Worm (Caenorhabditis elegans) whole organism, L4 larva: ENCODE results near the gene srj-22.
A peak's percentile ranks its signal among the peaks of the same experiment; 100 is the strongest.

Experiments
- D1046.2 ChIP-seq: fragments of 200-800 bp; sonication (Bioruptor generic); IDR thresholded peaks from 2 replicates; pipeline ENCODE4 v1.3.6; 2022; ENCODE audit warnings: missing genetic modification characterization, missing compliant biosample characterization
- T20F7.1 ChIP-seq: fragments of 200-800 bp; sonication (Bioruptor generic); optimal IDR thresholded peaks from 2 replicates; lab custom pipeline; 2018; ENCODE audit warnings: mild to moderate bottlenecking, missing genetic modification characterization, missing compliant biosample characterization
- Y105C5A.15 ChIP-seq: fragments of 200-800 bp; sonication (Bioruptor generic); IDR thresholded peaks from 2 replicates; pipeline ENCODE4 v1.3.6; 2022; ENCODE audit warnings: missing genetic modification characterization, missing compliant biosample characterization
- Y75B8A.6 ChIP-seq: fragments of 200-800 bp; sonication (Bioruptor generic); IDR thresholded peaks from 2 replicates; pipeline ENCODE4 v1.3.6; 2022; ENCODE audit warnings: missing genetic modification reagents, missing genetic modification characterization, missing compliant biosample characterization
- ZK546.5 ChIP-seq, 2 experiments: sonication (generic microtip); optimal IDR thresholded peaks; 2 replicates each; lab custom pipeline; 2017; ENCODE audit warnings: missing biosample characterization in 2 of 2, missing genetic modification characterization in 2 of 2
- attf-4 ChIP-seq: sonication (generic microtip); optimal IDR thresholded peaks from 3 replicates; lab custom pipeline; 2017; ENCODE audit warnings: missing biosample characterization, missing genetic modification characterization
- ceh-28 ChIP-seq: fragments of 150-350 bp; optimal IDR thresholded peaks from 2 replicates; lab custom pipeline; 2014; ENCODE audit warnings: missing biosample characterization, missing genetic modification reagents, missing genetic modification characterization
- ceh-32 ChIP-seq: sonication (generic microtip); optimal IDR thresholded peaks from 2 replicates; lab custom pipeline; 2016; ENCODE audit warnings: mild to moderate bottlenecking, missing genetic modification characterization, missing compliant biosample characterization; ENCODE audit not compliant: poor library complexity
- ceh-82 ChIP-seq: sonication (generic microtip); optimal IDR thresholded peaks from 2 replicates; lab custom pipeline; 2017; ENCODE audit warnings: missing biosample characterization, missing genetic modification characterization
- cey-2 ChIP-seq: sonication (generic microtip); optimal IDR thresholded peaks from 3 replicates; lab custom pipeline; 2017; ENCODE audit warnings: missing genetic modification characterization, mild to moderate bottlenecking, missing compliant biosample characterization, antibody characterized with exemption, borderline replicate concordance; ENCODE audit not compliant: insufficient read depth
- dmd-9 ChIP-seq: fragments of 200-800 bp; sonication (Bioruptor generic); IDR thresholded peaks from 2 replicates; pipeline ENCODE4 v1.3.6; 2022; ENCODE audit warnings: missing genetic modification reagents, missing genetic modification characterization, missing compliant biosample characterization
- duxl-1 ChIP-seq: sonication (generic microtip); optimal IDR thresholded peaks from 2 replicates; lab custom pipeline; 2016; ENCODE audit warnings: mild to moderate bottlenecking, missing genetic modification characterization, moderate library complexity, missing compliant biosample characterization; ENCODE audit not compliant: poor library complexity
- dve-1 ChIP-seq: sonication (generic microtip); optimal IDR thresholded peaks from 2 replicates; lab custom pipeline; 2017; ENCODE audit warnings: antibody characterized with exemption, mild to moderate bottlenecking, missing genetic modification characterization, missing compliant biosample characterization; ENCODE audit not compliant: insufficient read depth
- fos-1 ChIP-seq: fragments of 150-350 bp; optimal IDR thresholded peaks from 2 replicates; lab custom pipeline; 2014; ENCODE audit warnings: missing biosample characterization, missing genetic modification characterization
- hlh-30 ChIP-seq: sonication (generic microtip); optimal IDR thresholded peaks from 2 replicates; lab custom pipeline; 2017; ENCODE audit warnings: antibody characterized with exemption, mild to moderate bottlenecking, missing genetic modification characterization, missing compliant biosample characterization; ENCODE audit not compliant: insufficient read depth
- hmg-1.1 ChIP-seq: fragments of 200-800 bp; sonication (Bioruptor generic); IDR thresholded peaks from 2 replicates; pipeline ENCODE4 v1.3.6; 2022; ENCODE audit warnings: missing genetic modification reagents, missing genetic modification characterization, missing compliant biosample characterization
- lim-7 ChIP-seq: fragments of 200-800 bp; sonication (Bioruptor generic); IDR thresholded peaks from 2 replicates; pipeline ENCODE4 v1.3.6; 2022; ENCODE audit warnings: missing genetic modification characterization, missing compliant biosample characterization
- lin-39 ChIP-seq: fragments of 150-350 bp; optimal IDR thresholded peaks from 2 replicates; lab custom pipeline; 2014; ENCODE audit warnings: missing biosample characterization, missing genetic modification reagents, missing genetic modification characterization
- lir-3 ChIP-seq: sonication (generic microtip); optimal IDR thresholded peaks from 2 replicates; lab custom pipeline; 2016; ENCODE audit warnings: mild to moderate bottlenecking, missing genetic modification characterization, missing compliant biosample characterization
- mdt-29 ChIP-seq: fragments of 200-800 bp; sonication (Bioruptor generic); IDR thresholded peaks from 2 replicates; pipeline ENCODE4 v1.3.6; 2022; ENCODE audit warnings: missing genetic modification reagents, missing genetic modification characterization, missing compliant biosample characterization
- mep-1 ChIP-seq: fragments of 150-350 bp; sonication (generic microtip); optimal IDR thresholded peaks from 3 replicates; lab custom pipeline; 2014; ENCODE audit warnings: missing biosample characterization, missing genetic modification characterization
- mxl-3 ChIP-seq: fragments of 200-800 bp; sonication (Bioruptor generic); optimal IDR thresholded peaks from 2 replicates; lab custom pipeline; 2018; ENCODE audit warnings: mild to moderate bottlenecking, missing genetic modification characterization, missing compliant biosample characterization
- nhr-111 ChIP-seq: fragments of 200-800 bp; sonication (Bioruptor generic); optimal IDR thresholded peaks from 2 replicates; lab custom pipeline; 2018; ENCODE audit warnings: mild to moderate bottlenecking, missing genetic modification characterization, missing compliant biosample characterization
- nhr-237 ChIP-seq: sonication (generic microtip); optimal IDR thresholded peaks from 2 replicates; lab custom pipeline; 2017; ENCODE audit warnings: missing biosample characterization, missing genetic modification characterization
- nhr-28 ChIP-seq: fragments of 150-350 bp; optimal IDR thresholded peaks from 2 replicates; lab custom pipeline; 2014; ENCODE audit warnings: missing biosample characterization, missing genetic modification characterization
- nhr-42 ChIP-seq: fragments of 200-800 bp; sonication (Bioruptor generic); IDR thresholded peaks from 2 replicates; pipeline ENCODE4 v1.3.6; 2022; ENCODE audit warnings: missing genetic modification characterization, missing compliant biosample characterization
- nhr-48 ChIP-seq: sonication (generic microtip); optimal IDR thresholded peaks from 2 replicates; lab custom pipeline; 2016; ENCODE audit warnings: mild to moderate bottlenecking, missing genetic modification characterization, missing compliant biosample characterization
- nhr-77 ChIP-seq: fragments of 150-350 bp; optimal IDR thresholded peaks from 2 replicates; lab custom pipeline; 2014; ENCODE audit warnings: missing biosample characterization, missing genetic modification characterization
- pqm-1 ChIP-seq: sonication (generic microtip); optimal IDR thresholded peaks from 2 replicates; lab custom pipeline; 2017; ENCODE audit warnings: missing biosample characterization, missing genetic modification characterization
- rbr-2 ChIP-seq: sonication (generic microtip); optimal IDR thresholded peaks from 2 replicates; lab custom pipeline; 2016; ENCODE audit warnings: missing genotype, missing genetic modification characterization, missing compliant biosample characterization
- snpc-4 ChIP-seq: fragments of 150-350 bp; optimal IDR thresholded peaks from 2 replicates; lab custom pipeline; 2014; ENCODE audit warnings: missing biosample characterization, missing genetic modification characterization
- unc-62 ChIP-seq, 3 experiments: fragments of 150-350 bp in 1 of 3; sonication (generic microtip); optimal IDR thresholded peaks in 2 of 3; peaks in 1 of 3; 1 replicate in 1 of 3; 2 replicates in 2 of 3; lab custom pipeline; 2014 to 2017; ENCODE audit warnings: missing biosample characterization in 3 of 3, missing genetic modification characterization in 3 of 3, missing genetic modification reagents in 3 of 3, missing genotype in 1 of 3
- vab-7 ChIP-seq: fragments of 200-800 bp; sonication (Bioruptor generic); IDR thresholded peaks from 2 replicates; pipeline ENCODE4 v1.3.6; 2022; ENCODE audit warnings: missing genetic modification reagents, missing genetic modification characterization, missing compliant biosample characterization
- zfp-3 ChIP-seq: fragments of 200-800 bp; sonication (Bioruptor generic); conservative IDR thresholded peaks from 2 replicates; pipeline ENCODE4 v1.3.6; 2022; ENCODE audit warnings: missing genetic modification reagents, missing genetic modification characterization, missing compliant biosample characterization

Gene srj-22

ce11 chrV:10711829-10712607 is 31.5 kb downstream of the srj-22 start (continued):
- no peak for TF ChIP-seq hmg-1.1 (GFP tag; lab: Robert Waterston, UW)
- TF ChIP-seq hlh-30 (tag; lab: Kevin White, UChicago): no peak
- TF ChIP-seq fos-1 (tag; lab: Kevin White, UChicago): no peak
- TF ChIP-seq ceh-28 (tag; lab: Kevin White, UChicago): no peak
- no peak for TF ChIP-seq T20F7.1 (GFP tag; lab: Kevin White, UChicago)
- no peak for TF ChIP-seq ceh-32 (tag; lab: Kevin White, UChicago)
- TF ChIP-seq nhr-111 (GFP tag; lab: Kevin White, UChicago): no peak
- TF ChIP-seq lir-3 (tag; lab: Kevin White, UChicago): no peak

- TF ChIP-seq dve-1 (tag; lab: Kevin White, UChicago) (peak; percentile 50), nhr-28 (tag; lab: Kevin White, UChicago) (peak; percentile 72), nhr-237 (tag; lab: Kevin White, UChicago) (no peak)
- TF ChIP-seq, all 104 proteins: peak for 2
Observed at ce11 chrV:10711004-10711403, 32.5 kb downstream of the srj-22 start.

ce11 chrV:10709385-10709784 is 34.2 kb downstream of the srj-22 start:
- TF ChIP-seq snpc-4 (tag; lab: Kevin White, UChicago): no peak
- TF ChIP-seq duxl-1 (tag; lab: Kevin White, UChicago): no peak
- peak; percentile 22 for TF ChIP-seq hlh-30 (tag; lab: Kevin White, UChicago)

- TF ChIP-seq attf-4 (tag; lab: Kevin White, UChicago) (no peak), ceh-82 (no peak), mep-1 (tag; lab: Kevin White, UChicago) (no peak), lim-7 (GFP tag; lab: Robert Waterston, UW) (no peak), hlh-30 (tag; lab: Kevin White, UChicago) (peak; percentile 70), rbr-2 (peak; percentile 15)
Observed at ce11 chrV:10708346-10708745, 35.2 kb downstream of the srj-22 start.

- TF ChIP-seq zfp-3 (no peak), attf-4 (tag; lab: Kevin White, UChicago) (no peak), Y105C5A.15 (GFP tag; lab: Robert Waterston, UW) (no peak), dmd-9 (GFP tag; lab: Robert Waterston, UW) (no peak), unc-62 (GFP tag; optimal IDR thresholded peaks at IDR 0.05 in 1 of 2; lab: Kevin White, UChicago) (peak in 1 of 2 experiments; percentile 83), unc-62 (tag; optimal IDR thresholded peaks at IDR 0.05; lab: Kevin White, UChicago) (no peak), mdt-29 (GFP tag; lab: Robert Waterston, UW) (no peak), dve-1 (tag; lab: Kevin White, UChicago) (no peak), D1046.2 (GFP tag; lab: Robert Waterston, UW) (no peak)
Observed at ce11 chrV:10702910-10703309, 40.6 kb downstream of the srj-22 start.

- TF ChIP-seq mxl-3 (GFP tag; lab: Kevin White, UChicago) (no peak), dmd-9 (GFP tag; lab: Robert Waterston, UW) (no peak), vab-7 (GFP tag; lab: Robert Waterston, UW) (no peak), nhr-48 (tag; lab: Kevin White, UChicago) (no peak), dve-1 (tag; lab: Kevin White, UChicago) (no peak), cey-2 (tag; lab: Kevin White, UChicago) (no peak), zfp-3 (no peak), unc-62 (GFP tag; optimal IDR thresholded peaks at IDR 0.05 in 1 of 2; lab: Kevin White, UChicago) (no peak), unc-62 (tag; optimal IDR thresholded peaks at IDR 0.05; lab: Kevin White, UChicago) (no peak), ZK546.5 (tag; optimal IDR thresholded peaks at IDR 0.05; lab: Kevin White, UChicago) (no peak), Y75B8A.6 (GFP tag; lab: Robert Waterston, UW) (no peak), nhr-42 (no peak), lin-39 (tag; lab: Kevin White, UChicago) (no peak), pqm-1 (tag; lab: Kevin White, UChicago) (no peak), nhr-77 (tag; lab: Kevin White, UChicago) (no peak)
Observed at ce11 chrV:10702249-10702648, 41.3 kb downstream of the srj-22 start, which contains the start of gene pph-1. TSS of gene pph-1 (plus strand) at chrV:10702549.
